Worm (Caenorhabditis elegans) whole organism, L4/young adult: ENCODE data around the gene nhr-213.

Experiments
- dao-5 ChIP-seq: sonication (generic microtip); optimal IDR thresholded peaks from 2 replicates; lab custom pipeline; 2016; ENCODE audit warnings: missing genotype, missing genetic modification characterization, moderate library complexity, missing compliant biosample characterization
- him-1 ChIP-seq: sonication (generic microtip); optimal IDR thresholded peaks from 2 replicates; lab custom pipeline; 2016; ENCODE audit warnings: missing genotype, missing genetic modification reagents, missing genetic modification characterization, missing compliant biosample characterization

- TF ChIP-seq dao-5 (no peak), him-1 (no peak)
Observed at ce11 chrV:15888751-15889150, 7.8 kb downstream of the nhr-213 start, which contains the start of gene cgt-1.
